Worm (Caenorhabditis elegans): Measurements from ENCODE around the gene sra-13.

The sra-13 gene

DNA sequence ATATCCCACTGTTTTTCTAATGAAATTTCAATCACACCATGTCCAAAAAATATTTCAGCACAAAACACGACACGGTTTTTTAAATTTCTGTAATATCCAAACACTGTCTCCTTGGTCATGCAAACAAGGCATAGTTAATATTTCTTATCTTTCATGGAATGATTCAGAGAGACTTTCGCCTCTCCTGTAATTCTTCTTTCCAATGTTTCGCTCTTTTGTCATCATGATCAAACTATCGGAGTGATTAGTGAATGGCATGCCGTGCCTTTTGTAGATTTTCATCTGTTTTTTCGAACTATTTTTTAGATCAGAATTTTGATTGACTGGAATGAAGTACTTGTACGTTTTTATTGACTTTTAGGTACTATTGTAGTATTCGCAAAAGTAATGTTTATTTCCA lies 23.1 kb upstream of the sra-13 start:
- no peak for TF ChIP-seq K02D7.2 (tag; optimal IDR thresholded peaks at IDR 0.05)
- TF ChIP-seq sox-2 (GFP tag; IDR thresholded peaks at IDR 0.05), result no peak
- TF ChIP-seq eyg-1 (tag; optimal IDR thresholded peaks at IDR 0.05), result no peak
- TF ChIP-seq elt-4 (tag; optimal IDR thresholded peaks at IDR 0.05), result no peak
- TF ChIP-seq ama-1 (optimal IDR thresholded peaks at IDR 0.05), result no peak
- no peak for TF ChIP-seq C38D4.7 (GFP tag; optimal IDR thresholded peaks at IDR 0.05)
- TF ChIP-seq mec-3 (tag; optimal IDR thresholded peaks at IDR 0.05; ENCODE audit: borderline replicate concordance), result no peak
- TF ChIP-seq zip-5 (tag; optimal IDR thresholded peaks at IDR 0.05), result no peak
- no peak for TF ChIP-seq unc-55 (GFP tag; optimal IDR thresholded peaks at IDR 0.05)
- no peak for TF ChIP-seq ceh-30 (tag; optimal IDR thresholded peaks at IDR 0.05)
- no peak for TF ChIP-seq madf-2 (tag; optimal IDR thresholded peaks at IDR 0.05)
- no peak for TF ChIP-seq lin-11 (tag; optimal IDR thresholded peaks at IDR 0.05)
- no peak for TF ChIP-seq ceh-45 (GFP tag; IDR thresholded peaks at IDR 0.05)

DNA sequence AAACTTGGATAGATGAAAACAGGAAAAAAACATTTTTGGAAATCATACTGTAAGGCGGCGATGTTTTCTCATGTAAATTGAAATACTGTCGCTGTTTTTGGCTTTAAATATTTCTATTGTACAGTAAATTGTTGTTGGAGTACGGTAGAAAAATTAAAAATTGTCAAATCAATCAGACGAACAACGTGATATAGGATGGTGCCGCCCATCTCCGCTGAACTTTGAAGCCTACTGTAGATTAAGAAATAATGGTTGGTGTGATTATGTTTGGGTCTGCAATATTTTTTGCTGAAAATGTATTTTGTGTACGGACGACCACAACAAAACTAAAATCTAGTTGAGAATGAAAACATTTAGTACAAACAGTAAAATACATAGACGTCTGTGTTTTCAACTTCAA lies 21.9 kb upstream of the sra-13 start:
- TF ChIP-seq ceh-14 (tag; optimal IDR thresholded peaks at IDR 0.05), result no peak
- no peak for TF ChIP-seq ceh-31 (tag; optimal IDR thresholded peaks at IDR 0.05)

DNA sequence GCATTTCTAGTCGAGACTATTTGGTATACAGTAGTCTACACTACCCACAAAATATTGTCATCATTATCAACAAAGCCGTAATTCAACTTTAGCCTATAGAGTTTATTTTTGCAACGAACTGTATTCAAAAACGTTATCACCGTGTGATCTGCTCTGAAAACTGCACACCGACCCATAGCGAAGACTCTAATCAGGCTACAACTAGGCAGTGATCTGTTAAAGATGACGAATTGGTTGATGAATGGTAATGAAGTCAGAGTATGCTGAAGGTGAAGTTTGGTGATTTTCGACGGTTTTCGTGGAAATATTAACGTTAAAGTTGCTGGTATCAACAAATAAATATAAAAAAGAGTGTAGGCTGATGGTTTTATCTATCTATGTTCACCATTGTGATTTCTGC lies 20.6 kb upstream of the sra-13 start:
- TF ChIP-seq ceh-2 (tag; optimal IDR thresholded peaks at IDR 0.05) (no peak), ceh-19 (GFP tag; optimal IDR thresholded peaks at IDR 0.05) (no peak), F13H6.1 (tag; optimal IDR thresholded peaks at IDR 0.05) (no peak), lin-11 (tag; optimal IDR thresholded peaks at IDR 0.05) (no peak), pat-9 (tag; optimal IDR thresholded peaks at IDR 0.05) (no peak), fkh-10 (GFP tag; optimal IDR thresholded peaks at IDR 0.05) (no peak), nhr-11 (tag; optimal IDR thresholded peaks at IDR 0.05) (no peak), pax-1 (tag; optimal IDR thresholded peaks at IDR 0.05) (no peak), dmd-4 (tag; optimal IDR thresholded peaks at IDR 0.05; ENCODE audit: borderline replicate concordance) (no peak), pag-3 (tag; optimal IDR thresholded peaks at IDR 0.05; ENCODE audit: borderline replicate concordance) (no peak), ceh-48 (tag; optimal IDR thresholded peaks at IDR 0.05) (no peak), C08G9.2 (tag; optimal IDR thresholded peaks at IDR 0.05) (no peak)

DNA sequence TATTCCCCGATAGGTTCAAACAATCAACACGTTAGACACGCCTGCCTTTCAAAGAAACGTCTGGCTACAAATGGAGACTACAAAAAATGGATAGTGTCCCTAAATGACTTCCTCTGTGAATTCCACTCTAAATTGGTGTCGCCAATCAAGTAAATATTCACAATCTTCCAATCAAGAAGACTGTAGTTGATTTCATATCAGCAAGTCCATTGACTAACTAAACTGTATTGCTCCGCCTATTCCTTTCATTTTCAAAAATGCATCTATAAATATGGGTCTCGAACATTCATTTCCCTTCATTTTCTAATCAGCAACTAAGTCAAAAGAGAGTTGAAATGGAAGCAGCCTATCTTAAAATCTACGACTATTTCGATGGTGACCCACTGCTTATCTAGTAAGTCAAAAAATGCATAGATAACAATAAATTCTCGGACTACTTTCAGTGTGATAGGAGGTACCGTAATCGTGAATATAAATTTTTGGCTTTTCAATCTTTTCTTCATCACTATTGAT lies 19.4 kb upstream of the sra-13 start, which contains the start of gene drd-1:
Gene drd-1, plus strand, starts transcription at position 51 of the 513 bp plus-strand sequence.
- TF ChIP-seq K09A11.1 (tag; optimal IDR thresholded peaks at IDR 0.05; ENCODE audit: insufficient read depth), result no peak
- TF ChIP-seq ama-1 (optimal IDR thresholded peaks at IDR 0.05), result no peak
- TF ChIP-seq pat-9 (tag; optimal IDR thresholded peaks at IDR 0.05), result no peak
- TF ChIP-seq elt-2 (tag; optimal IDR thresholded peaks at IDR 0.05), result peak; percentile 68

DNA sequence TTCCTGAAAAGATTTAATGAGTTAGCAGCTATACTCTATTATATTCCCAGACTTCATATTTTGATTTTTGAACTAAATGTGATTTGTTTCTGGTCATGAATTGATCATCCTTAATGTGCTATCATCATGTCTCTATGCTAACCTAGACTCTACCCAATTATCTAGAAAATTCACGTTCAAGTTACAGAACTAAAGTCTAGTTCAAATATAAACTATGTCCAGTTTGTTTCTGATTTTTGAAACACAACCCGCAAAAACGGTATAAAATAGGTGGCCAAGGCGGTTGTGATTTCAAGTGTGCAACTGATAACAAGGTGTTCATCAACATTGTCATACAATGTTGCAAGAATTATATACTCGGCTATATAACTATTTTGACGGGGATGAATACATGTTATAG lies 16.7 kb upstream of the sra-13 start, which contains the start of gene F49E12.10:
Gene F49E12.10, plus strand, starts transcription at position 301 of the 400 bp plus-strand sequence.
- TF ChIP-seq unc-3 (GFP tag; conservative IDR thresholded peaks at IDR 0.05) (no peak), unc-3 (tag; optimal IDR thresholded peaks at IDR 0.05) (no peak), sox-4 (tag; optimal IDR thresholded peaks at IDR 0.05) (no peak), ref-2 (tag; optimal IDR thresholded peaks at IDR 0.05) (no peak), pag-3 (tag; optimal IDR thresholded peaks at IDR 0.05; ENCODE audit: borderline replicate concordance) (no peak), pat-9 (tag; optimal IDR thresholded peaks at IDR 0.05) (no peak), ahr-1 (tag; optimal IDR thresholded peaks at IDR 0.05) (no peak)

DNA sequence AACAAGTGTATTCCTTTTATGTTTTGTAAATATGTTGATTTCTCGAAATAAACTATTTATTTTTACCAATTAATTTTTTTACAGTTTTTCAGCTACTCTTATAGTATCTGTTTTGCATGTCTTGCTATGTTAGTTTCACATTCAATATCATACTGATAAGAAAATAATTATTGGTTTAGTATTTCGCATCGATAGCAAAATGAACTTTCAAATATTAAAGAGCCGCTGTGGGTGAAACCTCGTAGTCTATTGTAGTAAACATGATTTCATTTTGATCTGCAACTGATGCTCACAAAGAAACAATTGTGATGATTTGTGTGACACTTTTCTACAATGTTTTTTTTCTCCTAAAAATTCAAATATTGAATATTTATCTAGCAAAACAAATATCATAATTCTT lies 15.3 kb upstream of the sra-13 start:
- no peak for TF ChIP-seq C08G9.2 (tag; optimal IDR thresholded peaks at IDR 0.05)
- TF ChIP-seq T23F11.4 (GFP tag; optimal IDR thresholded peaks at IDR 0.05), result no peak
- no peak for TF ChIP-seq ztf-16 (tag; optimal IDR thresholded peaks at IDR 0.05)
- no peak for TF ChIP-seq ceh-2 (tag; optimal IDR thresholded peaks at IDR 0.05)
- TF ChIP-seq hlh-15 (tag; optimal IDR thresholded peaks at IDR 0.05), result no peak
- TF ChIP-seq pat-9 (tag; optimal IDR thresholded peaks at IDR 0.05), result no peak
- no peak for TF ChIP-seq pqm-1 (tag; optimal IDR thresholded peaks at IDR 0.05)
- TF ChIP-seq sox-2 (GFP tag; IDR thresholded peaks at IDR 0.05), result no peak
- TF ChIP-seq odd-2 (tag; optimal IDR thresholded peaks at IDR 0.05), result no peak
- no peak for TF ChIP-seq dmd-4 (tag; optimal IDR thresholded peaks at IDR 0.05; ENCODE audit: borderline replicate concordance)
- no peak for TF ChIP-seq ceh-22 (tag; optimal IDR thresholded peaks at IDR 0.05)
- TF ChIP-seq ceh-48 (tag; optimal IDR thresholded peaks at IDR 0.05), result no peak
- no peak for TF ChIP-seq ceh-45 (GFP tag; IDR thresholded peaks at IDR 0.05)
- TF ChIP-seq zip-5 (tag; optimal IDR thresholded peaks at IDR 0.05), result no peak
- TF ChIP-seq npax-4 (tag; optimal IDR thresholded peaks at IDR 0.05), result no peak
- no peak for TF ChIP-seq gmeb-2 (tag; optimal IDR thresholded peaks at IDR 0.05)
- no peak for TF ChIP-seq elt-2 (tag; optimal IDR thresholded peaks at IDR 0.05)
